Fruit fly (Drosophila melanogaster) Kc167 (cell line): ENCODE data around the gene p.

ENCODE experiments used
- Myc ChIP-seq: fragments of >200 bp; optimal IDR thresholded peaks from 2 replicates; lab custom pipeline; 2017; ENCODE audit warnings: missing external identifiers
- Sin3A ChIP-seq: fragments of >200 bp; optimal IDR thresholded peaks from 2 replicates; lab custom pipeline; 2018; ENCODE audit warnings: missing external identifiers
- psq ChIP-seq: fragments of >200 bp; optimal IDR thresholded peaks from 2 replicates; lab custom pipeline; 2017; ENCODE audit warnings: missing external identifiers
- ttk ChIP-seq: sonication (Bioruptor generic); optimal IDR thresholded peaks from 2 replicates; lab custom pipeline; 2017; ENCODE audit warnings: missing external identifiers

dm6 chr3R:8652731-8653130 is 17.8 kb downstream of the p start, which contains the start of the genes Sys1 and Dhod:
- no peak for TF ChIP-seq Sin3A (lab: Kevin White, UChicago)
- TF ChIP-seq psq (lab: Kevin White, UChicago), result no peak
- TF ChIP-seq Myc (lab: Kevin White, UChicago), result no peak
- no peak for TF ChIP-seq ttk
